Worm (Caenorhabditis elegans) whole organism, mixed stage, embryonic: Measurements from ENCODE around the gene clec-134.

Experiments
- lin-13 ChIP-seq: fragments of 150-350 bp; optimal IDR thresholded peaks from 2 replicates; lab custom pipeline; 2014; ENCODE audit warnings: missing biosample characterization, missing genetic modification characterization
- mep-1 ChIP-seq: fragments of 150-350 bp; optimal IDR thresholded peaks from 2 replicates; lab custom pipeline; 2017; ENCODE audit warnings: missing biosample characterization, missing genetic modification reagents, missing genetic modification characterization, inconsistent platforms
- nhr-237 ChIP-seq: fragments of 150-350 bp; optimal IDR thresholded peaks from 2 replicates; lab custom pipeline; 2014; ENCODE audit warnings: missing biosample characterization, missing genetic modification characterization

DNA sequence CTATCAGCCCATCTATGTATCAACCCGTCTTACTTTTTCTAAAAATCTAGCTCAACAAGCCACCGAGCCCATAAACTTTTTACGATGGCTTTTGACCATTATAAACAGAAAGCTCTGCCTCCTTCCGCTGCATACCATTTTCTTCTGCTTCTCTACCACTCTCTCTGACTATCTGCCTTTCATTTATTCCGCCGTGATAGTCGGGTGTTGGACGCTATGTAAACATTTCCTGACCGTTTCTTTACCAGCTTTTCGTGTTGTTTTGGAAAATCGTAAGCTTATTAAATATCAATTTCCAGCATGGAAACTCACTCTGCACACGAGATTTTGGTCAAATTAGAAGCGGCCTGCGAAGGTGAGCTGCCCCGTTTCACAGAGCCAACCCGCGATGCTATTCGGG, 37.6 kb downstream of the clec-134 start, which contains the start of gene F40E12.1:
- TF ChIP-seq lin-13 (no peak), nhr-237 (tag; lab: Kevin White, UChicago) (no peak), mep-1 (tag; lab: Kevin White, UChicago) (no peak)
